Worm (Caenorhabditis elegans) whole organism, L1 larva: ENCODE results near the gene W08E12.4.

Experiments used
- egl-27 ChIP-seq, 2 experiments: fragments of 150-350 bp in 1 of 2; sonication (generic microtip); optimal IDR thresholded peaks; 3 replicates each; lab custom pipeline; 2017 to 2018; ENCODE audit warnings: missing biosample characterization in 2 of 2, missing genetic modification characterization in 2 of 2, missing genetic modification reagents in 2 of 2
- fkh-10 ChIP-seq: sonication (generic microtip); optimal IDR thresholded peaks from 2 replicates; lab custom pipeline; 2017; ENCODE audit warnings: missing biosample characterization, missing genetic modification reagents, missing genetic modification characterization
- fos-1 ChIP-seq: fragments of 150-350 bp; optimal IDR thresholded peaks from 2 replicates; lab custom pipeline; 2014; ENCODE audit warnings: missing biosample characterization, missing genetic modification characterization
- hpl-2 ChIP-seq: fragments of 150-350 bp; optimal IDR thresholded peaks from 2 replicates; lab custom pipeline; 2014; ENCODE audit warnings: missing biosample characterization, missing genetic modification reagents, missing genetic modification characterization
- lin-13 ChIP-seq: fragments of 150-350 bp; optimal IDR thresholded peaks from 2 replicates; lab custom pipeline; 2014; ENCODE audit warnings: missing biosample characterization, missing genetic modification reagents, missing genetic modification characterization
- lsy-2 ChIP-seq, 2 experiments: fragments of 150-350 bp; optimal IDR thresholded peaks; 2 replicates each; lab custom pipeline; 2014; ENCODE audit warnings: missing biosample characterization in 2 of 2, missing genetic modification characterization in 2 of 2
- nhr-237 ChIP-seq: fragments of 150-350 bp; optimal IDR thresholded peaks from 2 replicates; lab custom pipeline; 2014; ENCODE audit warnings: missing biosample characterization, missing genetic modification characterization
- rnt-1 ChIP-seq: sonication (generic microtip); optimal IDR thresholded peaks from 2 replicates; lab custom pipeline; 2016; ENCODE audit warnings: mild to moderate bottlenecking, missing genetic modification characterization, moderate library complexity, missing compliant biosample characterization
- skn-1 ChIP-seq: fragments of 150-350 bp; optimal IDR thresholded peaks from 2 replicates; lab custom pipeline; 2014; ENCODE audit warnings: missing biosample characterization, missing genetic modification characterization
- sox-4 ChIP-seq: sonication (generic microtip); optimal IDR thresholded peaks from 2 replicates; lab custom pipeline; 2016; ENCODE audit warnings: missing genetic modification characterization, missing compliant biosample characterization
- swsn-7 ChIP-seq: sonication (generic microtip); optimal IDR thresholded peaks from 2 replicates; lab custom pipeline; 2016; ENCODE audit warnings: missing genetic modification characterization, missing compliant biosample characterization
- unc-130 ChIP-seq: fragments of 150-350 bp; optimal IDR thresholded peaks from 2 replicates; lab custom pipeline; 2017; ENCODE audit warnings: missing biosample characterization, missing genetic modification characterization, inconsistent platforms
- ztf-4 ChIP-seq: fragments of 150-350 bp; optimal IDR thresholded peaks from 2 replicates; lab custom pipeline; 2014; ENCODE audit warnings: missing biosample characterization, missing genetic modification characterization

- TF ChIP-seq fos-1 (tag; lab: Kevin White, UChicago), result no peak
- no peak for TF ChIP-seq ztf-4 (tag; lab: Kevin White, UChicago)
- no peak for TF ChIP-seq fkh-10 (GFP tag; lab: Kevin White, UChicago)
- no peak for TF ChIP-seq egl-27 (tag; optimal IDR thresholded peaks at IDR 0.05; lab: Kevin White, UChicago)
- no peak for TF ChIP-seq lsy-2 (tag; optimal IDR thresholded peaks at IDR 0.05; lab: Kevin White, UChicago)
- TF ChIP-seq sox-4 (tag; lab: Kevin White, UChicago), result no peak
- TF ChIP-seq rnt-1, result no peak
- no peak for TF ChIP-seq unc-130 (tag; lab: Kevin White, UChicago)
- TF ChIP-seq hpl-2 (GFP tag; lab: Kevin White, UChicago), result no peak
- TF ChIP-seq lin-13 (GFP tag; lab: Kevin White, UChicago), result no peak
- TF ChIP-seq skn-1, result no peak
- no peak for TF ChIP-seq swsn-7 (tag; lab: Kevin White, UChicago)
- no peak for TF ChIP-seq nhr-237 (tag; lab: Kevin White, UChicago)
Measured at ce11 chrIV:3296578-3297549, 5.3 kb upstream of the W08E12.4 start.
